Fruit fly (Drosophila melanogaster) whole organism, embryonic: Measurements from ENCODE around the gene crm.

Experiments used
- Adf1 ChIP-seq: fragments of 200-800 bp; sonication (Bioruptor generic); IDR thresholded peaks from 2 replicates; pipeline ENCODE4 v1.3.6; 2022; ENCODE audit warnings: missing biosample characterization, missing genetic modification characterization
- Blimp-1 ChIP-seq: fragments of 200-800 bp; sonication (Bioruptor generic); optimal IDR thresholded peaks from 3 replicates; lab custom pipeline; 2018; ENCODE audit warnings: missing biosample characterization, missing genetic modification characterization, mild to moderate bottlenecking, moderate library complexity, missing genetic modification reagents
- CG10462 ChIP-seq: fragments of 200-800 bp; sonication (Bioruptor generic); optimal IDR thresholded peaks from 2 replicates; lab custom pipeline; 2016; ENCODE audit warnings: missing biosample characterization, missing genetic modification characterization
- CG12155 ChIP-seq: fragments of 200-800 bp; sonication (Bioruptor generic); optimal IDR thresholded peaks from 3 replicates; lab custom pipeline; 2016; ENCODE audit warnings: missing biosample characterization, missing genetic modification characterization
- CG1233 ChIP-seq: fragments of 200-800 bp; sonication (Bioruptor generic); optimal IDR thresholded peaks from 4 replicates; lab custom pipeline; 2018; ENCODE audit warnings: missing biosample characterization, mild to moderate bottlenecking, missing genetic modification characterization
- CG14050 ChIP-seq: fragments of 200-800 bp; sonication (Bioruptor generic); IDR thresholded peaks from 3 replicates; pipeline ENCODE4 v1.3.6; 2022; ENCODE audit warnings: missing biosample characterization, missing genetic modification characterization
- CG14965 ChIP-seq: fragments of 200-800 bp; sonication (Bioruptor generic); optimal IDR thresholded peaks from 2 replicates; lab custom pipeline; 2016; ENCODE audit warnings: missing biosample characterization, missing genetic modification characterization, borderline replicate concordance
- CG17612 ChIP-seq: fragments of 200-800 bp; sonication (Bioruptor generic); IDR thresholded peaks from 2 replicates; pipeline ENCODE4 v1.3.6; 2022; ENCODE audit warnings: missing biosample characterization, missing genetic modification characterization
- CG17829 ChIP-seq: fragments of 200-800 bp; optimal IDR thresholded peaks from 2 replicates; lab custom pipeline; 2019; ENCODE audit warnings: missing biosample characterization, mild to moderate bottlenecking, missing genetic modification characterization, moderate library complexity
- CG1792 ChIP-seq: fragments of 200-800 bp; sonication (Bioruptor generic); optimal IDR thresholded peaks from 2 replicates; lab custom pipeline; 2016; ENCODE audit warnings: missing biosample characterization, missing genetic modification characterization
- CG18262 ChIP-seq: fragments of 200-800 bp; optimal IDR thresholded peaks from 3 replicates; lab custom pipeline; 2019; ENCODE audit warnings: missing biosample characterization, mild to moderate bottlenecking, missing genetic modification characterization, moderate library complexity
- CG18764 ChIP-seq: fragments of 200-800 bp; sonication (Bioruptor generic); optimal IDR thresholded peaks from 3 replicates; lab custom pipeline; 2016; ENCODE audit warnings: missing biosample characterization, missing genetic modification characterization
- CG31365 ChIP-seq: fragments of 200-800 bp; sonication (Bioruptor generic); optimal IDR thresholded peaks from 2 replicates; lab custom pipeline; 2018; ENCODE audit warnings: missing biosample characterization, mild to moderate bottlenecking, missing genetic modification characterization
- CG31388 ChIP-seq: fragments of 200-800 bp; sonication (Bioruptor generic); optimal IDR thresholded peaks from 2 replicates; lab custom pipeline; 2016; ENCODE audit warnings: missing biosample characterization, missing genetic modification characterization
- CG3407 ChIP-seq: fragments of 200-800 bp; sonication (Bioruptor generic); optimal IDR thresholded peaks from 2 replicates; lab custom pipeline; 2018; ENCODE audit warnings: missing biosample characterization, mild to moderate bottlenecking, missing genetic modification characterization
- CG34224 ChIP-seq: fragments of 200-800 bp; sonication (Bioruptor generic); IDR thresholded peaks from 3 replicates; pipeline ENCODE4 v1.3.6; 2022; ENCODE audit warnings: missing biosample characterization, missing genetic modification characterization; ENCODE audit not compliant: partially characterized antibody
- CG3847 ChIP-seq: fragments of 200-800 bp; sonication (Bioruptor generic); IDR thresholded peaks from 2 replicates; pipeline ENCODE4 v1.3.6; 2022; ENCODE audit warnings: missing biosample characterization, missing genetic modification characterization
- CG6689 ChIP-seq: fragments of 200-800 bp; sonication (Bioruptor generic); IDR thresholded peaks from 2 replicates; pipeline ENCODE4 v1.3.6; 2022; ENCODE audit warnings: missing biosample characterization, missing genetic modification characterization
- CG6813 ChIP-seq: fragments of 200-800 bp; sonication (Bioruptor generic); optimal IDR thresholded peaks from 2 replicates; lab custom pipeline; 2017; ENCODE audit warnings: missing biosample characterization, missing genetic modification characterization, mild to moderate bottlenecking, moderate library complexity, missing genetic modification reagents
- CG7357 ChIP-seq: fragments of 200-800 bp; sonication (Bioruptor generic); IDR thresholded peaks from 3 replicates; pipeline ENCODE4 v1.3.6; 2022; ENCODE audit warnings: missing biosample characterization, missing genetic modification characterization
- CG7963 ChIP-seq: fragments of 200-800 bp; sonication (Bioruptor generic); IDR thresholded peaks from 3 replicates; pipeline ENCODE4 v1.3.6; 2022; ENCODE audit warnings: missing biosample characterization, missing genetic modification characterization; ENCODE audit not compliant: partially characterized antibody
- CG8388 ChIP-seq: fragments of 200-800 bp; sonication (Bioruptor generic); optimal IDR thresholded peaks from 2 replicates; lab custom pipeline; 2019; ENCODE audit warnings: missing biosample characterization, mild to moderate bottlenecking, missing genetic modification characterization, moderate library complexity
- CG8765 ChIP-seq: fragments of 200-800 bp; sonication (Bioruptor generic); IDR thresholded peaks from 2 replicates; pipeline ENCODE4 v1.3.6; 2022; ENCODE audit warnings: missing biosample characterization, missing genetic modification characterization
- CHES-1-like ChIP-seq: fragments of 200-800 bp; sonication (Bioruptor generic); optimal IDR thresholded peaks from 2 replicates; lab custom pipeline; 2016; ENCODE audit warnings: missing biosample characterization, missing genetic modification characterization
- D ChIP-seq, 2 experiments: fragments of 200-800 bp in 1 of 2; fragments of >200 bp in 1 of 2; sonication (Bioruptor generic) in 1 of 2; optimal IDR thresholded peaks; 2 replicates in 1 of 2; 3 replicates in 1 of 2; lab custom pipeline; 2017; ENCODE audit warnings: mild to moderate bottlenecking in 1 of 2, missing biosample characterization in 1 of 2, missing genetic modification characterization in 1 of 2, missing genetic modification reagents in 1 of 2
- Dref ChIP-seq: fragments of 200-800 bp; sonication (Bioruptor generic); IDR thresholded peaks from 2 replicates; pipeline ENCODE4 v1.3.6; 2022; ENCODE audit warnings: missing biosample characterization, missing genetic modification characterization
- E2f1 ChIP-seq: fragments of 200-800 bp; sonication (Bioruptor generic); IDR thresholded peaks from 2 replicates; pipeline ENCODE4 v1.3.6; 2022; ENCODE audit warnings: missing biosample characterization, missing genetic modification characterization
- H2.0 ChIP-seq: fragments of 200-800 bp; sonication (Bioruptor generic); IDR thresholded peaks from 2 replicates; pipeline ENCODE4 v1.3.6; 2022; ENCODE audit warnings: missing biosample characterization, missing genetic modification characterization
- HLHmδ ChIP-seq: fragments of 200-800 bp; sonication (Bioruptor generic); optimal IDR thresholded peaks from 2 replicates; lab custom pipeline; 2018; ENCODE audit warnings: missing biosample characterization, mild to moderate bottlenecking, missing genetic modification characterization, moderate library complexity
- Hand ChIP-seq: fragments of 200-800 bp; sonication (Bioruptor generic); optimal IDR thresholded peaks from 2 replicates; lab custom pipeline; 2017; ENCODE audit warnings: mild to moderate bottlenecking, missing biosample characterization, missing genetic modification reagents, missing genetic modification characterization
- NC2β ChIP-seq: fragments of 200-800 bp; sonication (Bioruptor generic); optimal IDR thresholded peaks from 2 replicates; lab custom pipeline; 2016; ENCODE audit warnings: missing biosample characterization, missing genetic modification characterization
- NfI ChIP-seq: fragments of 200-800 bp; sonication (Bioruptor generic); optimal IDR thresholded peaks from 3 replicates; lab custom pipeline; 2018; ENCODE audit warnings: missing biosample characterization, mild to moderate bottlenecking, missing genetic modification characterization, moderate library complexity
- Optix ChIP-seq: fragments of 200-800 bp; sonication (Bioruptor generic); IDR thresholded peaks from 3 replicates; pipeline ENCODE4 v1.3.6; 2022; ENCODE audit warnings: missing biosample characterization, missing genetic modification characterization
- PHDP ChIP-seq: fragments of 200-800 bp; sonication (Bioruptor generic); optimal IDR thresholded peaks from 3 replicates; lab custom pipeline; 2018; ENCODE audit warnings: missing biosample characterization, mild to moderate bottlenecking, missing genetic modification characterization, moderate library complexity
- Tbp ChIP-seq: fragments of >200 bp; optimal IDR thresholded peaks from 2 replicates; lab custom pipeline; 2018; ENCODE audit warnings: missing biosample characterization, missing genetic modification characterization
- ap ChIP-seq: fragments of 200-800 bp; sonication (Bioruptor generic); IDR thresholded peaks from 2 replicates; pipeline ENCODE4 v1.3.6; 2022; ENCODE audit warnings: missing biosample characterization, missing genetic modification characterization
- bigmax ChIP-seq: fragments of 200-800 bp; sonication (Bioruptor generic); optimal IDR thresholded peaks from 2 replicates; lab custom pipeline; 2018; ENCODE audit warnings: missing biosample characterization, mild to moderate bottlenecking, missing genetic modification characterization
- btn ChIP-seq: fragments of 200-800 bp; sonication (Bioruptor generic); optimal IDR thresholded peaks from 2 replicates; lab custom pipeline; 2016; ENCODE audit warnings: missing biosample characterization, missing genetic modification characterization
- chinmo ChIP-seq: fragments of 200-800 bp; sonication (Bioruptor generic); IDR thresholded peaks from 4 replicates; pipeline ENCODE4 v1.3.6; 2022; ENCODE audit warnings: missing biosample characterization, missing genetic modification characterization; ENCODE audit not compliant: partially characterized antibody
- crc ChIP-seq: fragments of 200-800 bp; sonication (Bioruptor generic); optimal IDR thresholded peaks from 2 replicates; lab custom pipeline; 2016; ENCODE audit warnings: missing biosample characterization, missing genetic modification characterization
- dmrt99B ChIP-seq: fragments of 200-800 bp; sonication (Bioruptor generic); optimal IDR thresholded peaks from 2 replicates; lab custom pipeline; 2018; ENCODE audit warnings: missing biosample characterization, mild to moderate bottlenecking, missing genetic modification characterization, moderate library complexity
- jumu ChIP-seq: fragments of 200-800 bp; sonication (Bioruptor generic); optimal IDR thresholded peaks from 3 replicates; lab custom pipeline; 2016; ENCODE audit warnings: missing biosample characterization, missing genetic modification characterization
- pros ChIP-seq: fragments of 200-800 bp; sonication (Bioruptor generic); optimal IDR thresholded peaks from 3 replicates; lab custom pipeline; 2019; ENCODE audit warnings: missing biosample characterization, mild to moderate bottlenecking, missing genetic modification characterization, moderate library complexity
- sd ChIP-seq: fragments of 200-800 bp; sonication (Bioruptor generic); optimal IDR thresholded peaks from 3 replicates; lab custom pipeline; 2018; ENCODE audit warnings: missing biosample characterization, mild to moderate bottlenecking, missing genetic modification characterization, moderate library complexity
- slbo ChIP-seq: fragments of 200-800 bp; sonication (Bioruptor generic); IDR thresholded peaks from 2 replicates; pipeline ENCODE4 v1.3.6; 2022; ENCODE audit warnings: missing biosample characterization, missing genetic modification characterization
- sob ChIP-seq: fragments of 200-800 bp; sonication (Bioruptor generic); IDR thresholded peaks from 2 replicates; pipeline ENCODE4 v1.3.6; 2022; ENCODE audit warnings: missing biosample characterization, missing genetic modification characterization
- sr ChIP-seq: fragments of 200-800 bp; sonication (Bioruptor generic); IDR thresholded peaks from 3 replicates; pipeline ENCODE4 v1.3.6; 2022; ENCODE audit warnings: missing biosample characterization, missing genetic modification characterization
- sug ChIP-seq: fragments of 200-800 bp; optimal IDR thresholded peaks from 2 replicates; lab custom pipeline; 2019; ENCODE audit warnings: missing biosample characterization, mild to moderate bottlenecking, missing genetic modification characterization, moderate library complexity
- toy ChIP-seq: fragments of 200-800 bp; sonication (Bioruptor generic); IDR thresholded peaks from 2 replicates; pipeline ENCODE4 v1.3.6; 2022; ENCODE audit warnings: missing biosample characterization, missing genetic modification characterization
- vvl ChIP-seq: fragments of 200-800 bp; sonication (Bioruptor generic); IDR thresholded peaks from 2 replicates; pipeline ENCODE4 v1.3.6; 2022; ENCODE audit warnings: missing biosample characterization, missing genetic modification characterization

crm gene

dm6 chrX:2703693-2704092 lies 34.9 kb downstream of the crm start, which contains the start of gene Ugalt (continued):
- TF ChIP-seq sd (tag; lab: Kevin White, UChicago) = peak; percentile 99
- peak; percentile 99 for TF ChIP-seq Adf1
- peak; percentile 100 for TF ChIP-seq Optix (GFP tag; lab: Robert Waterston, UW)
- peak; percentile 100 for TF ChIP-seq dmrt99B (tag; lab: Kevin White, UChicago)
- TF ChIP-seq H2.0 (GFP tag; lab: Robert Waterston, UW) = peak; percentile 100
- peak; percentile 100 for TF ChIP-seq jumu
- TF ChIP-seq CG18262 (tag; lab: Kevin White, UChicago) = peak; percentile 100
- TF ChIP-seq CG14965 (GFP tag; lab: Kevin White, UChicago) = peak; percentile 96
- peak; percentile 100 for TF ChIP-seq CHES-1-like (GFP tag; lab: Kevin White, UChicago)
- TF ChIP-seq CG31365 (tag; lab: Kevin White, UChicago) = peak; percentile 97
- peak; percentile 100 for TF ChIP-seq crc (GFP tag; lab: Kevin White, UChicago)
- peak; percentile 100 for TF ChIP-seq CG3847 (GFP tag; lab: Robert Waterston, UW)
- peak; percentile 100 for TF ChIP-seq CG7357 (GFP tag; lab: Robert Waterston, UW)
- peak; percentile 100 for TF ChIP-seq CG6689 (GFP tag; lab: Robert Waterston, UW)
- TF ChIP-seq CG8765 (GFP tag; lab: Robert Waterston, UW) = peak; percentile 100
- no peak for TF ChIP-seq CG7963 (GFP tag; lab: Robert Waterston, UW)
- TF ChIP-seq CG31388 (GFP tag; lab: Kevin White, UChicago) = peak; percentile 100
- peak; percentile 99 for TF ChIP-seq sug (tag; lab: Kevin White, UChicago)
- TF ChIP-seq D (optimal IDR thresholded peaks at IDR 0.05; lab: Kevin White, UChicago) = no peak
- peak; percentile 100 for TF ChIP-seq D (GFP tag; optimal IDR thresholded peaks at IDR 0.05; lab: Kevin White, UChicago)
- TF ChIP-seq CG18764 (GFP tag; lab: Kevin White, UChicago) = peak; percentile 100
- TF ChIP-seq E2f1 (GFP tag; lab: Robert Waterston, UW) = peak; percentile 100
- peak; percentile 100 for TF ChIP-seq toy
- peak; percentile 100 for TF ChIP-seq CG6813 (GFP tag; lab: Kevin White, UChicago)
- peak; percentile 100 for TF ChIP-seq sr (GFP tag; lab: Robert Waterston, UW)
- TF ChIP-seq NfI (GFP tag; lab: Kevin White, UChicago) = peak; percentile 100
- no peak for TF ChIP-seq Tbp (GFP tag; lab: Kevin White, UChicago)
- peak; percentile 100 for TF ChIP-seq ap (GFP tag; lab: Robert Waterston, UW)
- peak; percentile 100 for TF ChIP-seq PHDP
- peak; percentile 100 for TF ChIP-seq CG1233
- peak; percentile 100 for TF ChIP-seq Blimp-1 (GFP tag; lab: Kevin White, UChicago)
- TF ChIP-seq CG12155 (GFP tag; lab: Kevin White, UChicago) = peak; percentile 100
- peak; percentile 100 for TF ChIP-seq CG10462 (GFP tag; lab: Kevin White, UChicago)
- peak; percentile 100 for TF ChIP-seq CG17829 (tag; lab: Kevin White, UChicago)
- peak; percentile 100 for TF ChIP-seq sob (GFP tag; lab: Robert Waterston, UW)
- peak; percentile 100 for TF ChIP-seq btn
- peak; percentile 100 for TF ChIP-seq vvl (GFP tag; lab: Robert Waterston, UW)
- peak; percentile 66; the same call in 1 of the 4 replicates for TF ChIP-seq chinmo (GFP tag; lab: Robert Waterston, UW)
- TF ChIP-seq CG34224 (GFP tag; lab: Robert Waterston, UW) = no peak
- peak; percentile 100 for TF ChIP-seq CG1792 (GFP tag; lab: Kevin White, UChicago)
- peak; percentile 100 for TF ChIP-seq CG14050 (GFP tag; lab: Robert Waterston, UW)
- TF ChIP-seq pros (GFP tag; lab: Kevin White, UChicago) = peak; percentile 95
- peak; percentile 99 for TF ChIP-seq CG3407
- TF ChIP-seq bigmax (GFP tag; lab: Kevin White, UChicago) = peak; percentile 94
- peak; percentile 98 for TF ChIP-seq HLHmδ (GFP tag; lab: Kevin White, UChicago)
- TF ChIP-seq CG8388 (GFP tag; lab: Kevin White, UChicago) = peak; percentile 100
- peak; percentile 100 for TF ChIP-seq CG17612 (GFP tag; lab: Robert Waterston, UW)
- peak; percentile 100 for TF ChIP-seq NC2β (GFP tag; lab: Kevin White, UChicago)
- peak; percentile 70 for TF ChIP-seq Dref (GFP tag; lab: Robert Waterston, UW)
- TF ChIP-seq Hand = peak; percentile 100
- peak; percentile 100 for TF ChIP-seq slbo (GFP tag; lab: Robert Waterston, UW)
